Worm (Caenorhabditis elegans) whole organism, young adult: ENCODE measurements around the gene nep-21.

Experiments used
- B0035.1 ChIP-seq: sonication (generic microtip); optimal IDR thresholded peaks from 2 replicates; lab custom pipeline; 2016; ENCODE audit warnings: missing genetic modification characterization, mild to moderate bottlenecking, missing compliant biosample characterization, missing genotype, missing genetic modification reagents
- B0261.1 ChIP-seq: sonication (generic microtip); optimal IDR thresholded peaks from 2 replicates; lab custom pipeline; 2016; ENCODE audit warnings: mild to moderate bottlenecking, missing genetic modification characterization, moderate library complexity, missing compliant biosample characterization
- B0336.3 ChIP-seq: fragments of 200-800 bp; sonication (Bioruptor generic); IDR thresholded peaks from 2 replicates; pipeline ENCODE4 v1.3.6; 2022; ENCODE audit warnings: missing genetic modification characterization, missing compliant biosample characterization
- C06A6.2 ChIP-seq: fragments of 200-800 bp; sonication (Bioruptor generic); conservative IDR thresholded peaks from 2 replicates; pipeline ENCODE4 v1.3.6; 2022; ENCODE audit warnings: missing genetic modification characterization, missing compliant biosample characterization
- D2030.7 ChIP-seq: fragments of 200-800 bp; sonication (Bioruptor generic); IDR thresholded peaks from 2 replicates; pipeline ENCODE4 v1.3.6; 2022; ENCODE audit warnings: missing genetic modification reagents, missing genetic modification characterization, missing compliant biosample characterization
- F10E7.11 ChIP-seq: sonication (generic microtip); optimal IDR thresholded peaks from 2 replicates; lab custom pipeline; 2017; ENCODE audit warnings: mild to moderate bottlenecking, missing genetic modification characterization, moderate library complexity, missing compliant biosample characterization
- F22D6.2 ChIP-seq: sonication (generic microtip); optimal IDR thresholded peaks from 2 replicates; lab custom pipeline; 2016; ENCODE audit warnings: mild to moderate bottlenecking, missing genetic modification characterization, missing compliant biosample characterization
- F23B12.7 ChIP-seq: sonication (generic microtip); optimal IDR thresholded peaks from 2 replicates; lab custom pipeline; 2017; ENCODE audit warnings: missing genetic modification characterization, mild to moderate bottlenecking, missing compliant biosample characterization, antibody characterized with exemption, moderate library complexity; ENCODE audit not compliant: insufficient read depth
- F39B2.1 ChIP-seq: fragments of 200-800 bp; sonication (Bioruptor generic); IDR thresholded peaks from 2 replicates; pipeline ENCODE4 v1.3.6; 2022; ENCODE audit warnings: missing genetic modification reagents, missing genetic modification characterization, missing compliant biosample characterization
- F52B5.7 ChIP-seq: sonication (generic microtip); optimal IDR thresholded peaks from 2 replicates; lab custom pipeline; 2016; ENCODE audit warnings: mild to moderate bottlenecking, missing genetic modification characterization, missing compliant biosample characterization
- F57A8.1 ChIP-seq: fragments of 200-800 bp; sonication (Bioruptor generic); optimal IDR thresholded peaks from 2 replicates; lab custom pipeline; 2018; ENCODE audit warnings: mild to moderate bottlenecking, missing genetic modification characterization, moderate library complexity, missing compliant biosample characterization
- T26A5.8 ChIP-seq: sonication (generic microtip); optimal IDR thresholded peaks from 2 replicates; lab custom pipeline; 2016; ENCODE audit warnings: missing genetic modification characterization, missing compliant biosample characterization
- Y53F4B.3 ChIP-seq: fragments of 200-800 bp; sonication (Bioruptor generic); IDR thresholded peaks from 2 replicates; pipeline ENCODE4 v1.3.6; 2022; ENCODE audit warnings: missing genetic modification reagents, missing genetic modification characterization, missing compliant biosample characterization
- Y67H2A.10 ChIP-seq: fragments of 200-800 bp; sonication (Bioruptor generic); conservative IDR thresholded peaks from 2 replicates; pipeline ENCODE4 v1.3.6; 2022; ENCODE audit warnings: missing genetic modification reagents, missing genetic modification characterization, missing compliant biosample characterization
- ZK185.1 ChIP-seq: sonication (generic microtip); optimal IDR thresholded peaks from 2 replicates; lab custom pipeline; 2016; ENCODE audit warnings: mild to moderate bottlenecking, missing genetic modification characterization, missing compliant biosample characterization; ENCODE audit not compliant: poor library complexity, severe bottlenecking
- aptf-3 ChIP-seq: fragments of 200-800 bp; sonication (Bioruptor generic); IDR thresholded peaks from 2 replicates; pipeline ENCODE4 v1.3.6; 2022; ENCODE audit warnings: missing genetic modification characterization, missing compliant biosample characterization
- athp-1 ChIP-seq: sonication (generic microtip); optimal IDR thresholded peaks from 2 replicates; lab custom pipeline; 2017; ENCODE audit warnings: mild to moderate bottlenecking, missing genetic modification characterization, missing compliant biosample characterization
- attf-6 ChIP-seq: fragments of 200-800 bp; sonication (Bioruptor generic); IDR thresholded peaks from 2 replicates; pipeline ENCODE4 v1.3.6; 2022; ENCODE audit warnings: missing genetic modification reagents, missing genetic modification characterization, missing compliant biosample characterization
- bed-2 ChIP-seq: fragments of 200-800 bp; sonication (Bioruptor generic); IDR thresholded peaks from 2 replicates; pipeline ENCODE4 v1.3.6; 2022; ENCODE audit warnings: missing genetic modification reagents, missing genetic modification characterization, missing compliant biosample characterization
- cebp-2 ChIP-seq: fragments of 200-800 bp; sonication (Bioruptor generic); IDR thresholded peaks from 2 replicates; pipeline ENCODE4 v1.3.6; 2022; ENCODE audit warnings: missing genetic modification characterization, missing compliant biosample characterization
- ceh-100 ChIP-seq: fragments of 200-800 bp; sonication (Bioruptor generic); IDR thresholded peaks from 2 replicates; pipeline ENCODE4 v1.3.6; 2022; ENCODE audit warnings: missing genetic modification reagents, missing genetic modification characterization, missing compliant biosample characterization
- ceh-27 ChIP-seq: fragments of 200-800 bp; sonication (Bioruptor generic); optimal IDR thresholded peaks from 2 replicates; lab custom pipeline; 2018; ENCODE audit warnings: mild to moderate bottlenecking, missing genetic modification characterization, moderate library complexity, missing compliant biosample characterization
- ceh-40 ChIP-seq: fragments of 200-800 bp; sonication (Bioruptor generic); IDR thresholded peaks from 2 replicates; pipeline ENCODE4 v1.3.6; 2022; ENCODE audit warnings: missing genetic modification characterization, missing compliant biosample characterization
- ceh-79 ChIP-seq: sonication (generic microtip); optimal IDR thresholded peaks from 2 replicates; lab custom pipeline; 2017; ENCODE audit warnings: mild to moderate bottlenecking, missing genetic modification characterization, missing compliant biosample characterization
- chd-7 ChIP-seq: sonication (generic microtip); optimal IDR thresholded peaks from 2 replicates; lab custom pipeline; 2016; ENCODE audit warnings: mild to moderate bottlenecking, missing genetic modification characterization, moderate library complexity, missing compliant biosample characterization
- die-1 ChIP-seq: sonication (generic microtip); optimal IDR thresholded peaks from 2 replicates; lab custom pipeline; 2016; ENCODE audit warnings: missing genotype, mild to moderate bottlenecking, missing genetic modification characterization, missing compliant biosample characterization
- dpff-1 ChIP-seq: sonication (generic microtip); optimal IDR thresholded peaks from 2 replicates; lab custom pipeline; 2017; ENCODE audit warnings: mild to moderate bottlenecking, missing genetic modification characterization, missing compliant biosample characterization
- egrh-3 ChIP-seq: fragments of 200-800 bp; sonication (Bioruptor generic); IDR thresholded peaks from 2 replicates; pipeline ENCODE4 v1.3.6; 2022; ENCODE audit warnings: missing genetic modification reagents, missing genetic modification characterization, missing compliant biosample characterization
- ekl-4 ChIP-seq: fragments of 200-800 bp; sonication (Bioruptor generic); IDR thresholded peaks from 2 replicates; pipeline ENCODE4 v1.3.6; 2022; ENCODE audit warnings: missing genetic modification reagents, missing genetic modification characterization, missing compliant biosample characterization
- gei-17 ChIP-seq: fragments of 200-800 bp; sonication (Bioruptor generic); optimal IDR thresholded peaks from 2 replicates; lab custom pipeline; 2018; ENCODE audit warnings: mild to moderate bottlenecking, missing genetic modification characterization, missing compliant biosample characterization
- him-1 ChIP-seq: sonication (generic microtip); optimal IDR thresholded peaks from 2 replicates; lab custom pipeline; 2016; ENCODE audit warnings: missing genotype, missing genetic modification reagents, missing genetic modification characterization, missing compliant biosample characterization
- let-526 ChIP-seq: fragments of 200-800 bp; sonication (Bioruptor generic); IDR thresholded peaks from 2 replicates; pipeline ENCODE4 v1.3.6; 2022; ENCODE audit warnings: missing genetic modification reagents, missing genetic modification characterization, missing compliant biosample characterization
- lin-26 ChIP-seq: fragments of 200-800 bp; sonication (Bioruptor generic); IDR thresholded peaks from 2 replicates; pipeline ENCODE4 v1.3.6; 2022; ENCODE audit warnings: missing genetic modification reagents, missing genetic modification characterization, missing compliant biosample characterization
- lin-40 ChIP-seq: sonication (generic microtip); optimal IDR thresholded peaks from 2 replicates; lab custom pipeline; 2016; ENCODE audit warnings: missing genetic modification characterization, mild to moderate bottlenecking, missing compliant biosample characterization, missing genotype, missing genetic modification reagents
- lsl-1 ChIP-seq: fragments of 200-800 bp; sonication (Bioruptor generic); optimal IDR thresholded peaks from 2 replicates; lab custom pipeline; 2018; ENCODE audit warnings: mild to moderate bottlenecking, missing genetic modification characterization, moderate library complexity, missing compliant biosample characterization
- lsy-27 ChIP-seq: sonication (generic microtip); optimal IDR thresholded peaks from 2 replicates; lab custom pipeline; 2017; ENCODE audit warnings: missing genetic modification characterization, mild to moderate bottlenecking, missing compliant biosample characterization, antibody characterized with exemption, missing genotype, borderline replicate concordance; ENCODE audit not compliant: insufficient read depth
- madf-3 ChIP-seq: fragments of 200-800 bp; sonication (Bioruptor generic); IDR thresholded peaks from 2 replicates; pipeline ENCODE4 v1.3.6; 2022; ENCODE audit warnings: missing genetic modification reagents, missing genetic modification characterization, missing compliant biosample characterization
- madf-6 ChIP-seq: fragments of 200-800 bp; sonication (Bioruptor generic); IDR thresholded peaks from 2 replicates; pipeline ENCODE4 v1.3.6; 2022; ENCODE audit warnings: missing genetic modification reagents, missing genetic modification characterization, missing compliant biosample characterization
- mel-28 ChIP-seq: sonication (generic microtip); optimal IDR thresholded peaks from 2 replicates; lab custom pipeline; 2016; ENCODE audit warnings: borderline replicate concordance, mild to moderate bottlenecking, missing genetic modification characterization, missing compliant biosample characterization
- mxl-1 ChIP-seq: sonication (generic microtip); optimal IDR thresholded peaks from 2 replicates; lab custom pipeline; 2016; ENCODE audit warnings: missing genetic modification characterization, missing compliant biosample characterization
- nhr-179 ChIP-seq: sonication (generic microtip); optimal IDR thresholded peaks from 2 replicates; lab custom pipeline; 2016; ENCODE audit warnings: mild to moderate bottlenecking, missing genetic modification characterization, missing compliant biosample characterization
- rec-8 ChIP-seq, 2 experiments: sonication (generic microtip); optimal IDR thresholded peaks; 2 replicates each; lab custom pipeline; 2016; ENCODE audit warnings: mild to moderate bottlenecking in 2 of 2, missing genetic modification characterization in 2 of 2, missing genetic modification reagents in 2 of 2, missing genotype in 2 of 2, missing biosample characterization in 1 of 2, missing compliant biosample characterization in 1 of 2, moderate library complexity in 1 of 2
- repo-1 ChIP-seq: sonication (generic microtip); optimal IDR thresholded peaks from 2 replicates; lab custom pipeline; 2017; ENCODE audit warnings: mild to moderate bottlenecking, missing genetic modification characterization, missing compliant biosample characterization
- snpc-1.1 ChIP-seq: sonication (generic microtip); optimal IDR thresholded peaks from 2 replicates; lab custom pipeline; 2017; ENCODE audit warnings: missing genetic modification characterization, mild to moderate bottlenecking, missing compliant biosample characterization, antibody characterized with exemption, moderate library complexity, missing genotype, missing genetic modification reagents; ENCODE audit not compliant: insufficient read depth
- snpc-4 ChIP-seq, 5 experiments: fragments of 150-350 bp in 1 of 5; sonication (generic microtip) in 4 of 5; optimal IDR thresholded peaks; 2 replicates each; lab custom pipeline; 2014 to 2018; ENCODE audit warnings: missing genetic modification characterization in 5 of 5, missing biosample characterization in 3 of 5, antibody characterized with exemption in 2 of 5, mild to moderate bottlenecking in 2 of 5, missing compliant biosample characterization in 2 of 5, missing genotype in 2 of 5, moderate library complexity in 2 of 5, missing genetic modification reagents in 1 of 5
- unc-130 ChIP-seq: sonication (generic microtip); optimal IDR thresholded peaks from 2 replicates; lab custom pipeline; 2016; ENCODE audit warnings: missing genetic modification reagents, missing genetic modification characterization, missing compliant biosample characterization
- ztf-6 ChIP-seq: fragments of 200-800 bp; sonication (Bioruptor generic); IDR thresholded peaks from 2 replicates; pipeline ENCODE4 v1.3.6; 2022; ENCODE audit warnings: missing genetic modification reagents, missing genetic modification characterization, missing compliant biosample characterization

nep-21 gene

DNA sequence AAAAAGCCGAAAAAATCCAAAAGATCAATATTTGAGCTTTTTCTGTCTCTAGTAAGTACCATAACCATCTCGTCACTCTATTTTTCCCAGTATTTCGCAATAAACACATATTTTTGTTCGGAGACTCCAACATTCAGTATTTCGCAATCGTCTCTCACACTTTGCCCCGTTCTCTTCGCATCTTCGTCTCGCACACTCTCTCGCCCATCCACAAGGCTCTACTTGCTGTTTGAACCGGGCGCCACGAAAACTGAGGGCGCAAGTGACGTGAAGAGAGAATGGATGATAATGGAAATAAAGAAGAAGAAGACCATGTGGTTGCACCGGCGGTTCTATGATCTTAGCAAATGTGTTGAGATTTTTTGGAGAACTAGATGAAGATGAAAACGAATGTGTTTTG lies 26.2 kb downstream of the nep-21 start (continued):
- no peak for TF ChIP-seq dpff-1 (tag; lab: Kevin White, UChicago)
- no peak for TF ChIP-seq lsl-1
- no peak for TF ChIP-seq mel-28
- TF ChIP-seq F10E7.11 (tag; lab: Kevin White, UChicago), result no peak
- no peak for TF ChIP-seq F52B5.7
- TF ChIP-seq F22D6.2 (tag; lab: Kevin White, UChicago), result peak; percentile 19
- no peak for TF ChIP-seq madf-6 (GFP tag; lab: Robert Waterston, UW)
- peak; percentile 76 for TF ChIP-seq let-526
- no peak for TF ChIP-seq him-1 (tag; lab: Kevin White, UChicago)
- peak; percentile 66 for TF ChIP-seq gei-17 (GFP tag; lab: Kevin White, UChicago)
- TF ChIP-seq ceh-79 (tag; lab: Kevin White, UChicago), result no peak
- peak; percentile 87 for TF ChIP-seq chd-7 (tag; lab: Kevin White, UChicago)
- no peak for TF ChIP-seq F39B2.1 (GFP tag; lab: Robert Waterston, UW)
- TF ChIP-seq lin-40, result peak; percentile 90
- TF ChIP-seq lsy-27 (tag; lab: Kevin White, UChicago), result no peak
- no peak for TF ChIP-seq madf-3
- TF ChIP-seq repo-1 (tag; lab: Kevin White, UChicago), result peak; percentile 15
- no peak for TF ChIP-seq F57A8.1 (GFP tag; lab: Kevin White, UChicago)
- TF ChIP-seq Y67H2A.10 (GFP tag; lab: Robert Waterston, UW), result 0 out of 2 replicates have a peak, but pooled peaks have one; percentile 6
- no peak for TF ChIP-seq Y53F4B.3 (GFP tag; lab: Robert Waterston, UW)
- TF ChIP-seq ZK185.1, result peak; percentile 50
- TF ChIP-seq ztf-6 (GFP tag; lab: Robert Waterston, UW), result no peak
- peak; percentile 69 for TF ChIP-seq F23B12.7 (tag; lab: Kevin White, UChicago)
- peak; percentile 83 for TF ChIP-seq B0336.3
- peak; percentile 63 for TF ChIP-seq ceh-100 (GFP tag; lab: Robert Waterston, UW)
- TF ChIP-seq D2030.7 (GFP tag; lab: Robert Waterston, UW), result no peak
- TF ChIP-seq snpc-1.1 (tag; lab: Kevin White, UChicago), result no peak
- TF ChIP-seq die-1 (tag; lab: Kevin White, UChicago), result peak; percentile 35
- TF ChIP-seq C06A6.2 (GFP tag; lab: Robert Waterston, UW), result peak; percentile 82
- no peak for TF ChIP-seq bed-2
- TF ChIP-seq egrh-3 (GFP tag; lab: Robert Waterston, UW), result peak; percentile 38; the same call in 1 of the 2 replicates
- no peak for TF ChIP-seq snpc-4 (GFP tag; optimal IDR thresholded peaks at IDR 0.05; lab: Kevin White, UChicago)
- TF ChIP-seq snpc-4 (tag; optimal IDR thresholded peaks at IDR 0.05; lab: Kevin White, UChicago), result peak; percentile 38 to 69 (median 57)
- TF ChIP-seq ekl-4 (GFP tag; lab: Robert Waterston, UW), result 0 out of 2 replicates have a peak, but pooled peaks have one; percentile 51
- no peak for TF ChIP-seq B0261.1 (tag; lab: Kevin White, UChicago)
- TF ChIP-seq rec-8 (tag; optimal IDR thresholded peaks at IDR 0.05; lab: Kevin White, UChicago), result no peak
- no peak for TF ChIP-seq B0035.1
- TF ChIP-seq athp-1 (tag; lab: Kevin White, UChicago), result peak; percentile 41
- peak; percentile 86 for TF ChIP-seq ceh-27 (GFP tag; lab: Kevin White, UChicago)
- TF ChIP-seq ceh-40 (GFP tag; lab: Robert Waterston, UW), result no peak
- no peak for TF ChIP-seq attf-6 (GFP tag; lab: Robert Waterston, UW)
- TF ChIP-seq T26A5.8, result no peak
- no peak for TF ChIP-seq aptf-3 (GFP tag; lab: Robert Waterston, UW)
- TF ChIP-seq mxl-1 (tag; lab: Kevin White, UChicago), result no peak
- TF ChIP-seq nhr-179 (tag; lab: Kevin White, UChicago), result no peak
- peak; percentile 66; the same call in 1 of the 2 replicates for TF ChIP-seq lin-26 (GFP tag; lab: Robert Waterston, UW)
- TF ChIP-seq cebp-2, result no peak
- TF ChIP-seq unc-130 (GFP tag; lab: Kevin White, UChicago), result no peak
